Fruit fly (Drosophila melanogaster) whole organism, embryonic: Measurements from ENCODE around the gene fliI.
A peak's percentile ranks its signal among the peaks of the same experiment; 100 is the strongest.

Experiments used
- Antp ChIP-seq: fragments of 200-800 bp; sonication (Bioruptor generic); optimal IDR thresholded peaks from 3 replicates; lab custom pipeline; 2016; ENCODE audit warnings: missing biosample characterization, missing genetic modification characterization
- B-H1 ChIP-seq: fragments of 200-800 bp; sonication (Bioruptor generic); IDR thresholded peaks from 3 replicates; pipeline ENCODE4 v1.3.6; 2022; ENCODE audit warnings: missing biosample characterization, missing genetic modification characterization
- BtbVII ChIP-seq: fragments of 200-800 bp; sonication (Bioruptor generic); optimal IDR thresholded peaks from 3 replicates; lab custom pipeline; 2017; ENCODE audit warnings: missing biosample characterization, mild to moderate bottlenecking, missing genetic modification characterization
- CG10147 ChIP-seq: fragments of 200-800 bp; sonication (Bioruptor generic); optimal IDR thresholded peaks from 2 replicates; lab custom pipeline; 2019; ENCODE audit warnings: missing biosample characterization, mild to moderate bottlenecking, missing genetic modification characterization, moderate library complexity
- CG10979 ChIP-seq: fragments of 200-800 bp; sonication (Bioruptor generic); optimal IDR thresholded peaks from 2 replicates; lab custom pipeline; 2018; ENCODE audit warnings: missing biosample characterization, mild to moderate bottlenecking, missing genetic modification characterization, moderate library complexity
- CG11696 ChIP-seq: fragments of 200-800 bp; sonication (Bioruptor generic); IDR thresholded peaks from 2 replicates; pipeline ENCODE4 v1.3.6; 2022; ENCODE audit warnings: missing biosample characterization, missing genetic modification characterization
- CG12391 ChIP-seq: fragments of 200-800 bp; sonication (Bioruptor generic); optimal IDR thresholded peaks from 3 replicates; lab custom pipeline; 2018; ENCODE audit warnings: missing biosample characterization, mild to moderate bottlenecking, missing genetic modification characterization, moderate library complexity
- CG13424 ChIP-seq: fragments of 200-800 bp; sonication (Bioruptor generic); optimal IDR thresholded peaks from 2 replicates; lab custom pipeline; 2019; ENCODE audit warnings: missing biosample characterization, mild to moderate bottlenecking, missing genetic modification characterization, moderate library complexity
- CG14965 ChIP-seq: fragments of 200-800 bp; sonication (Bioruptor generic); optimal IDR thresholded peaks from 2 replicates; lab custom pipeline; 2016; ENCODE audit warnings: missing biosample characterization, missing genetic modification characterization, borderline replicate concordance
- CG15514 ChIP-seq: fragments of 200-800 bp; sonication (Bioruptor generic); optimal IDR thresholded peaks from 3 replicates; lab custom pipeline; 2017; ENCODE audit warnings: missing biosample characterization, missing genetic modification characterization, mild to moderate bottlenecking, moderate library complexity, missing genetic modification reagents
- CG17385 ChIP-seq: fragments of 200-800 bp; sonication (Bioruptor generic); optimal IDR thresholded peaks from 3 replicates; lab custom pipeline; 2018; ENCODE audit warnings: missing biosample characterization, mild to moderate bottlenecking, missing genetic modification characterization
- CG18476 ChIP-seq: fragments of 200-800 bp; sonication (Bioruptor generic); optimal IDR thresholded peaks from 2 replicates; lab custom pipeline; 2016; ENCODE audit warnings: missing biosample characterization, mild to moderate bottlenecking, missing genetic modification characterization
- CG18764 ChIP-seq: fragments of 200-800 bp; sonication (Bioruptor generic); optimal IDR thresholded peaks from 3 replicates; lab custom pipeline; 2016; ENCODE audit warnings: missing biosample characterization, missing genetic modification characterization
- CG2116 ChIP-seq: fragments of 200-800 bp; sonication (Bioruptor generic); optimal IDR thresholded peaks from 3 replicates; lab custom pipeline; 2018; ENCODE audit warnings: missing biosample characterization, mild to moderate bottlenecking, missing genetic modification characterization
- CG31224 ChIP-seq: fragments of 200-800 bp; sonication (Bioruptor generic); IDR thresholded peaks from 2 replicates; pipeline ENCODE4 v1.3.6; 2022; ENCODE audit warnings: missing biosample characterization, missing genetic modification characterization
- CG32767 ChIP-seq: fragments of 200-800 bp; sonication (Bioruptor generic); IDR thresholded peaks from 2 replicates; pipeline ENCODE4 v1.3.6; 2022; ENCODE audit warnings: missing biosample characterization, missing genetic modification characterization
- CG32772 ChIP-seq: fragments of 200-800 bp; sonication (Bioruptor generic); IDR thresholded peaks from 2 replicates; pipeline ENCODE4 v1.3.6; 2022; ENCODE audit warnings: missing biosample characterization, missing genetic modification characterization
- CG34422 ChIP-seq: fragments of 200-800 bp; sonication (Bioruptor generic); IDR thresholded peaks from 3 replicates; pipeline ENCODE4 v1.3.6; 2022; ENCODE audit warnings: missing biosample characterization, missing genetic modification characterization
- CG4404 ChIP-seq: fragments of 200-800 bp; sonication (Bioruptor generic); IDR thresholded peaks from 2 replicates; pipeline ENCODE4 v1.3.6; 2022; ENCODE audit warnings: missing biosample characterization, missing genetic modification characterization
- CG4707 ChIP-seq: fragments of 200-800 bp; sonication (Bioruptor generic); optimal IDR thresholded peaks from 2 replicates; lab custom pipeline; 2018; ENCODE audit warnings: missing biosample characterization, mild to moderate bottlenecking, missing genetic modification characterization, moderate library complexity
- CG7786 ChIP-seq: fragments of 200-800 bp; sonication (Bioruptor generic); optimal IDR thresholded peaks from 2 replicates; lab custom pipeline; 2016; ENCODE audit warnings: missing biosample characterization, missing genetic modification characterization
- CG9817 ChIP-seq: fragments of 200-800 bp; sonication (Bioruptor generic); optimal IDR thresholded peaks from 2 replicates; lab custom pipeline; 2018; ENCODE audit warnings: missing biosample characterization, mild to moderate bottlenecking, missing genetic modification characterization, moderate library complexity
- HmgZ ChIP-seq: fragments of 200-800 bp; sonication (Bioruptor generic); optimal IDR thresholded peaks from 2 replicates; lab custom pipeline; 2018; ENCODE audit warnings: missing biosample characterization, mild to moderate bottlenecking, missing genetic modification characterization
- Hr39 ChIP-seq: fragments of >200 bp; optimal IDR thresholded peaks from 2 replicates; lab custom pipeline; 2017
- MTF-1 ChIP-seq: fragments of 200-800 bp; sonication (Bioruptor generic); optimal IDR thresholded peaks from 2 replicates; lab custom pipeline; 2018; ENCODE audit warnings: missing biosample characterization, mild to moderate bottlenecking, missing genetic modification characterization, borderline replicate concordance
- Nf-YC ChIP-seq: fragments of 200-800 bp; optimal IDR thresholded peaks from 3 replicates; lab custom pipeline; 2019; ENCODE audit warnings: missing biosample characterization, mild to moderate bottlenecking, missing genetic modification characterization, moderate library complexity
- Oaz ChIP-seq: fragments of 200-800 bp; sonication (Bioruptor generic); IDR thresholded peaks from 2 replicates; pipeline ENCODE4 v1.3.6; 2022; ENCODE audit warnings: missing biosample characterization, missing genetic modification characterization
- Six4 ChIP-seq: fragments of 200-800 bp; sonication (Bioruptor generic); optimal IDR thresholded peaks from 2 replicates; lab custom pipeline; 2016; ENCODE audit warnings: missing biosample characterization, missing genetic modification characterization
- al ChIP-seq: fragments of 200-800 bp; sonication (Bioruptor generic); IDR thresholded peaks from 2 replicates; pipeline ENCODE4 v1.3.6; 2022; ENCODE audit warnings: missing biosample characterization, missing genetic modification characterization
- ap ChIP-seq: fragments of 200-800 bp; sonication (Bioruptor generic); IDR thresholded peaks from 2 replicates; pipeline ENCODE4 v1.3.6; 2022; ENCODE audit warnings: missing biosample characterization, missing genetic modification characterization
- chn ChIP-seq: fragments of 200-800 bp; sonication (Bioruptor generic); optimal IDR thresholded peaks from 2 replicates; lab custom pipeline; 2016; ENCODE audit warnings: missing biosample characterization, missing genetic modification characterization
- danr ChIP-seq: fragments of 200-800 bp; sonication (Bioruptor generic); IDR thresholded peaks from 2 replicates; pipeline ENCODE4 v1.3.6; 2022; ENCODE audit warnings: missing biosample characterization, missing genetic modification characterization
- dpn ChIP-seq, 2 experiments: fragments of 200-800 bp; sonication (Bioruptor generic); optimal IDR thresholded peaks; 3 replicates each; lab custom pipeline; 2016; ENCODE audit warnings: missing biosample characterization in 2 of 2, missing genetic modification characterization in 2 of 2
- eyg ChIP-seq: fragments of 200-800 bp; sonication (Bioruptor generic); optimal IDR thresholded peaks from 3 replicates; lab custom pipeline; 2016; ENCODE audit warnings: missing biosample characterization, missing genetic modification characterization
- ftz-f1 ChIP-seq: fragments of 200-800 bp; sonication (Bioruptor generic); optimal IDR thresholded peaks from 2 replicates; lab custom pipeline; 2016; ENCODE audit warnings: missing biosample characterization, missing genetic modification characterization
- gfzf ChIP-seq: fragments of 200-800 bp; sonication (Bioruptor generic); optimal IDR thresholded peaks from 2 replicates; lab custom pipeline; 2016; ENCODE audit warnings: missing biosample characterization, mild to moderate bottlenecking, missing genetic modification characterization, moderate library complexity
- lilli ChIP-seq: fragments of 200-800 bp; sonication (Bioruptor generic); optimal IDR thresholded peaks from 3 replicates; lab custom pipeline; 2016; ENCODE audit warnings: missing biosample characterization, missing genetic modification characterization
- mam ChIP-seq: fragments of 200-800 bp; sonication (Bioruptor generic); optimal IDR thresholded peaks from 3 replicates; lab custom pipeline; 2016; ENCODE audit warnings: missing biosample characterization, missing genetic modification characterization
- nmo ChIP-seq: fragments of 200-800 bp; sonication (Bioruptor generic); optimal IDR thresholded peaks from 2 replicates; lab custom pipeline; 2018; ENCODE audit warnings: missing biosample characterization, mild to moderate bottlenecking, missing genetic modification characterization, moderate library complexity
- odd ChIP-seq: fragments of 200-800 bp; sonication (Bioruptor generic); optimal IDR thresholded peaks from 2 replicates; lab custom pipeline; 2017; ENCODE audit warnings: missing biosample characterization, mild to moderate bottlenecking, missing genetic modification characterization
- pho ChIP-seq: fragments of 200-800 bp; sonication (Bioruptor generic); optimal IDR thresholded peaks from 2 replicates; lab custom pipeline; 2016; ENCODE audit warnings: missing biosample characterization, missing genetic modification characterization
- psq ChIP-seq: fragments of 200-800 bp; sonication (Bioruptor generic); optimal IDR thresholded peaks from 2 replicates; lab custom pipeline; 2017; ENCODE audit warnings: missing biosample characterization, missing genetic modification characterization
- ro ChIP-seq: fragments of 200-800 bp; sonication (Bioruptor generic); IDR thresholded peaks from 2 replicates; pipeline ENCODE4 v1.3.6; 2022; ENCODE audit warnings: missing biosample characterization, missing genetic modification characterization
- slp2 ChIP-seq: fragments of 200-800 bp; sonication (Bioruptor generic); optimal IDR thresholded peaks from 2 replicates; lab custom pipeline; 2016; ENCODE audit warnings: missing biosample characterization, missing genetic modification characterization
- toy ChIP-seq: fragments of 200-800 bp; sonication (Bioruptor generic); IDR thresholded peaks from 2 replicates; pipeline ENCODE4 v1.3.6; 2022; ENCODE audit warnings: missing biosample characterization, missing genetic modification characterization
- trh ChIP-seq: fragments of 200-800 bp; sonication (Bioruptor generic); optimal IDR thresholded peaks from 2 replicates; lab custom pipeline; 2016; ENCODE audit warnings: missing biosample characterization, missing genetic modification characterization
- twi ChIP-seq: fragments of 200-800 bp; optimal IDR thresholded peaks from 2 replicates; lab custom pipeline; 2019; ENCODE audit warnings: missing biosample characterization, mild to moderate bottlenecking, missing genetic modification characterization, moderate library complexity
- wek ChIP-seq: fragments of 200-800 bp; sonication (Bioruptor generic); optimal IDR thresholded peaks from 3 replicates; lab custom pipeline; 2018; ENCODE audit warnings: missing biosample characterization, mild to moderate bottlenecking, missing genetic modification characterization, moderate library complexity
- wor ChIP-seq: fragments of 200-800 bp; sonication (Bioruptor generic); IDR thresholded peaks from 2 replicates; pipeline ENCODE4 v1.3.6; 2022; ENCODE audit warnings: missing biosample characterization, missing genetic modification characterization
- z ChIP-seq: fragments of 200-800 bp; sonication (Bioruptor generic); IDR thresholded peaks from 3 replicates; pipeline ENCODE4 v1.3.6; 2022; ENCODE audit warnings: missing biosample characterization, missing genetic modification characterization
- zfh1 ChIP-seq: fragments of 200-800 bp; sonication (Bioruptor generic); IDR thresholded peaks from 3 replicates; pipeline ENCODE4 v1.3.6; 2022; ENCODE audit warnings: missing biosample characterization, missing genetic modification characterization

fliI gene

dm6 chrX:21339476-21339931, at the start of gene fliI, which contains the start of gene tty (continued):
- TF ChIP-seq ap (GFP tag; lab: Robert Waterston, UW) (peak; percentile 88), psq (GFP tag; lab: Kevin White, UChicago) (no peak), dpn (GFP tag; optimal IDR thresholded peaks at IDR 0.05; lab: Kevin White, UChicago) (peak; percentile 83 to 85), CG10147 (GFP tag; lab: Kevin White, UChicago) (peak; percentile 61), CG4404 (GFP tag; lab: Robert Waterston, UW) (peak; percentile 83), Oaz (GFP tag; lab: Robert Waterston, UW) (peak; percentile 68), CG7786 (GFP tag; lab: Kevin White, UChicago) (peak; percentile 87), eyg (GFP tag; lab: Kevin White, UChicago) (peak; percentile 66), Six4 (GFP tag; lab: Kevin White, UChicago) (peak; percentile 39), HmgZ (tag; lab: Kevin White, UChicago) (peak; percentile 81), trh (GFP tag; lab: Kevin White, UChicago) (peak; percentile 10), CG18764 (GFP tag; lab: Kevin White, UChicago) (peak; percentile 68), CG12391 (peak; percentile 80), ftz-f1 (GFP tag; lab: Kevin White, UChicago) (peak; percentile 68), pho (peak; percentile 81), CG11696 (GFP tag; lab: Robert Waterston, UW) (peak; percentile 98), nmo (GFP tag; lab: Kevin White, UChicago) (peak; percentile 87), CG31224 (GFP tag; lab: Robert Waterston, UW) (peak; percentile 86), B-H1 (GFP tag; lab: Robert Waterston, UW) (peak; percentile 84), CG32772 (GFP tag; lab: Robert Waterston, UW) (peak; percentile 93), al (GFP tag; lab: Robert Waterston, UW) (peak; percentile 86), slp2 (GFP tag; lab: Kevin White, UChicago) (peak; percentile 80), gfzf (GFP tag; lab: Kevin White, UChicago) (peak; percentile 88), CG9817 (peak; percentile 72), CG32767 (peak; percentile 74), CG13424 (tag; lab: Kevin White, UChicago) (peak; percentile 68), BtbVII (peak; percentile 20), Nf-YC (peak; percentile 22), wor (GFP tag; lab: Robert Waterston, UW) (peak; percentile 81), CG18476 (GFP tag; lab: Kevin White, UChicago) (peak; percentile 68), CG4707 (GFP tag; lab: Kevin White, UChicago) (no peak), danr (GFP tag; lab: Robert Waterston, UW) (peak; percentile 60; the same call in 1 of the 2 replicates), Antp (peak; percentile 88), wek (GFP tag; lab: Kevin White, UChicago) (peak; percentile 33), CG2116 (GFP tag; lab: Kevin White, UChicago) (peak; percentile 74), CG34422 (GFP tag; lab: Robert Waterston, UW) (peak; percentile 94), CG14965 (GFP tag; lab: Kevin White, UChicago) (no peak), z (GFP tag; lab: Robert Waterston, UW) (0 out of 3 replicates have a peak, but pooled peaks have one; percentile 28), twi (peak; percentile 41), CG17385 (GFP tag; lab: Kevin White, UChicago) (peak; percentile 90), lilli (GFP tag; lab: Kevin White, UChicago) (peak; percentile 91), toy (GFP tag; lab: Robert Waterston, UW) (0 out of 2 replicates have a peak, but pooled peaks have one; percentile 53), MTF-1 (GFP tag; lab: Kevin White, UChicago) (no peak), chn (GFP tag; lab: Kevin White, UChicago) (peak; percentile 92), CG10979 (tag; lab: Kevin White, UChicago) (peak; percentile 53), odd (GFP tag; lab: Kevin White, UChicago) (no peak), mam (GFP tag; lab: Kevin White, UChicago) (peak; percentile 92), zfh1 (peak; percentile 93), Hr39 (lab: Kevin White, UChicago) (no peak), ro (peak; percentile 65), CG15514 (GFP tag; lab: Kevin White, UChicago) (peak; percentile 79)
